Worm (Caenorhabditis elegans) whole organism, L1 larva: ENCODE data around the gene mmcm-1.

Experiments
- C16A3.4 ChIP-seq: fragments of 150-350 bp; optimal IDR thresholded peaks from 2 replicates; lab custom pipeline; 2014; ENCODE audit warnings: missing biosample characterization, missing genetic modification characterization
- alr-1 ChIP-seq: fragments of 200-800 bp; sonication (Bioruptor generic); optimal IDR thresholded peaks from 2 replicates; lab custom pipeline; 2018; ENCODE audit warnings: borderline replicate concordance, mild to moderate bottlenecking, missing genetic modification characterization, missing compliant biosample characterization
- dpl-1 ChIP-seq, 3 experiments: fragments of 150-350 bp in 2 of 3; sonication (generic microtip) in 1 of 3; optimal IDR thresholded peaks; 2 replicates each; lab custom pipeline; 2014 to 2017; ENCODE audit warnings: missing biosample characterization in 3 of 3, missing genetic modification characterization in 3 of 3, missing genetic modification reagents in 3 of 3
- fkh-10 ChIP-seq: sonication (generic microtip); optimal IDR thresholded peaks from 2 replicates; lab custom pipeline; 2017; ENCODE audit warnings: missing biosample characterization, missing genetic modification reagents, missing genetic modification characterization
- fos-1 ChIP-seq: fragments of 150-350 bp; optimal IDR thresholded peaks from 2 replicates; lab custom pipeline; 2014; ENCODE audit warnings: missing biosample characterization, missing genetic modification characterization
- lin-13 ChIP-seq: fragments of 150-350 bp; optimal IDR thresholded peaks from 2 replicates; lab custom pipeline; 2014; ENCODE audit warnings: missing biosample characterization, missing genetic modification reagents, missing genetic modification characterization
- mdl-1 ChIP-seq, 2 experiments: fragments of 150-350 bp; optimal IDR thresholded peaks; 2 replicates each; lab custom pipeline; 2014 to 2017; ENCODE audit warnings: missing biosample characterization in 2 of 2, missing genetic modification characterization in 2 of 2, inconsistent platforms in 1 of 2
- nhr-90 ChIP-seq: sonication (generic microtip); optimal IDR thresholded peaks from 2 replicates; lab custom pipeline; 2016; ENCODE audit warnings: mild to moderate bottlenecking, missing genetic modification characterization, missing compliant biosample characterization; ENCODE audit not compliant: poor library complexity
- sox-4 ChIP-seq: sonication (generic microtip); optimal IDR thresholded peaks from 2 replicates; lab custom pipeline; 2016; ENCODE audit warnings: missing genetic modification characterization, missing compliant biosample characterization
- ztf-4 ChIP-seq: fragments of 150-350 bp; optimal IDR thresholded peaks from 2 replicates; lab custom pipeline; 2014; ENCODE audit warnings: missing biosample characterization, missing genetic modification characterization

DNA sequence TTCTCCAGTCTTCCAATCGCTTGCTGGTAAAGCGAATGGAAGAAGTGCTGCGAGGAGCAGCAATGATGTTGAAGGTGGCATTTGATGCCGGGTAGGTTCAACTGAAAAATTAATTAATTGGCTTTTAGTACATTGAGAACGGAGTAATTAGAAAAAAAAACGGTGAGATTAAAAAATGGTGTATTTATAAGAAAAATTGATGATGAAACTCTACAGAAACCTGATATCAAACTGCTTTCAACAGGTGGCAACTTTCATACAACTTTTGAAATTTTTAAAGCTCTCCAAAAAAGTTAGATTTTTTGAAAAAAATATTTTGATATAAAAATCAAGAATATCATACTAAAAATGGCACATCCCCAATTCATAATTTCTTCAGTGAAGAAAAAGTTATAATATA, 6.6 kb upstream of the mmcm-1 start, which contains the start of gene pat-3:
- TF ChIP-seq sox-4 (tag; lab: Kevin White, UChicago) (no peak), fos-1 (tag; lab: Kevin White, UChicago) (no peak), mdl-1 (tag; optimal IDR thresholded peaks at IDR 0.05; lab: Kevin White, UChicago) (no peak), alr-1 (tag; lab: Kevin White, UChicago) (no peak), fkh-10 (GFP tag; lab: Kevin White, UChicago) (no peak), nhr-90 (tag; lab: Kevin White, UChicago) (no peak), dpl-1 (GFP tag; optimal IDR thresholded peaks at IDR 0.05; lab: Kevin White, UChicago) (no peak), C16A3.4 (tag; lab: Kevin White, UChicago) (no peak), ztf-4 (tag; lab: Kevin White, UChicago) (no peak), lin-13 (GFP tag; lab: Kevin White, UChicago) (no peak)
